Fruit fly (Drosophila melanogaster): ENCODE results near the gene nrv2.

nrv2 gene

dm6 chr2L:6794418-6794793, 4.3 kb downstream of the nrv2 start (continued):
- TF ChIP-seq CG42726 (GFP tag; IDR thresholded peaks at IDR 0.05; ENCODE audit: partially characterized antibody), result peak; percentile 59; the same call in 1 of the 2 replicates
- peak; percentile 48; the same call in 1 of the 3 replicates for TF ChIP-seq Opbp (GFP tag; IDR thresholded peaks at IDR 0.05; ENCODE audit: partially characterized antibody)
- peak; percentile 5 for TF ChIP-seq CG2678 (tag; optimal IDR thresholded peaks at IDR 0.05)
- peak; percentile 8 for TF ChIP-seq CG34376 (GFP tag; optimal IDR thresholded peaks at IDR 0.05)

- TF ChIP-seq CG3847 (GFP tag; IDR thresholded peaks at IDR 0.05) (no peak), Hr78 (GFP tag; optimal IDR thresholded peaks at IDR 0.05) (peak in 1 of 2 experiments; percentile 64), CG18476 (GFP tag; optimal IDR thresholded peaks at IDR 0.05) (no peak), CG3163 (GFP tag; optimal IDR thresholded peaks at IDR 0.05) (peak; percentile 99), PHDP (tag; optimal IDR thresholded peaks at IDR 0.05) (no peak), kni (GFP tag; optimal IDR thresholded peaks at IDR 0.05) (peak; percentile 59), CG17568 (GFP tag; optimal IDR thresholded peaks at IDR 0.05) (no peak), CG5180 (GFP tag; optimal IDR thresholded peaks at IDR 0.05) (peak; percentile 92), CG6854 (GFP tag; optimal IDR thresholded peaks at IDR 0.05) (no peak), Trl (optimal IDR thresholded peaks at IDR 0.05) (peak; percentile 83 to 90), Trl (GFP tag; optimal IDR thresholded peaks at IDR 0.05) (no peak), CG12299 (tag; optimal IDR thresholded peaks at IDR 0.05) (no peak), Gsc (GFP tag; IDR thresholded peaks at IDR 0.05) (no peak), D (optimal IDR thresholded peaks at IDR 0.05) (peak; percentile 35), D (GFP tag; optimal IDR thresholded peaks at IDR 0.05) (no peak), so (GFP tag; IDR thresholded peaks at IDR 0.05) (0 out of 3 replicates have a peak, but pooled peaks have one; percentile 17), cg (GFP tag; optimal IDR thresholded peaks at IDR 0.05) (peak; percentile 51), BtbVII (GFP tag; optimal IDR thresholded peaks at IDR 0.05) (peak; percentile 32), CG4617 (GFP tag; optimal IDR thresholded peaks at IDR 0.05; ENCODE audit: borderline replicate concordance) (no peak), fru (optimal IDR thresholded peaks at IDR 0.05) (no peak), sens (GFP tag) (peak; percentile 32), cad (GFP tag; optimal IDR thresholded peaks at IDR 0.05) (no peak), CG4360 (GFP tag; IDR thresholded peaks at IDR 0.05) (peak; percentile 98), kah (GFP tag; optimal IDR thresholded peaks at IDR 0.05) (peak; percentile 54), Med (GFP tag) (peak; percentile 71), Awh (GFP tag; IDR thresholded peaks at IDR 0.05) (no peak), CG6765 (GFP tag; optimal IDR thresholded peaks at IDR 0.05) (no peak), CG2199 (GFP tag; IDR thresholded peaks at IDR 0.05) (peak; percentile 77; the same call in 2 of the 3 replicates), ham (GFP tag; IDR thresholded peaks at IDR 0.05) (no peak), grn (GFP tag; optimal IDR thresholded peaks at IDR 0.05) (no peak), ci (GFP tag; IDR thresholded peaks at IDR 0.05) (0 out of 3 replicates have a peak, but pooled peaks have one; percentile 11), Mrtf (GFP tag; IDR thresholded peaks at IDR 0.05) (no peak), gce (GFP tag; IDR thresholded peaks at IDR 0.05) (no peak), maf-S (GFP tag; optimal IDR thresholded peaks at IDR 0.05) (no peak), E2f1 (GFP tag; IDR thresholded peaks at IDR 0.05) (peak; percentile 20; the same call in 1 of the 2 replicates), HmgZ (tag; optimal IDR thresholded peaks at IDR 0.05) (no peak), CG17385 (GFP tag; optimal IDR thresholded peaks at IDR 0.05) (peak; percentile 17), onecut (GFP tag; IDR thresholded peaks at IDR 0.05) (no peak), yki (optimal IDR thresholded peaks at IDR 0.05) (peak; percentile 4), CG17328 (GFP tag; IDR thresholded peaks at IDR 0.05) (0 out of 2 replicates have a peak, but pooled peaks have one; percentile 14), pros (GFP tag; optimal IDR thresholded peaks at IDR 0.05) (peak; percentile 98), crol (GFP tag; IDR thresholded peaks at IDR 0.05) (peak; percentile 37; the same call in 1 of the 2 replicates), slbo (GFP tag; IDR thresholded peaks at IDR 0.05) (no peak), bigmax (GFP tag; optimal IDR thresholded peaks at IDR 0.05) (peak; percentile 58), CG7839 (tag; optimal IDR thresholded peaks at IDR 0.05) (peak; percentile 2), pho (GFP tag; optimal IDR thresholded peaks at IDR 0.05) (no peak)
These were observed 4.8 kb downstream of the nrv2 start for dm6 chr2L:6793763-6794417.
